Fruit fly (Drosophila melanogaster) whole organism, embryonic: ENCODE measurements around the gene mRpL4.

Experiments
- CG10209 ChIP-seq: fragments of 200-800 bp; sonication (Bioruptor generic); optimal IDR thresholded peaks from 3 replicates; lab custom pipeline; 2017; ENCODE audit warnings: missing biosample characterization, mild to moderate bottlenecking, missing genetic modification characterization, missing genetic modification reagents
- CG11560 ChIP-seq: fragments of 200-800 bp; sonication (Bioruptor generic); IDR thresholded peaks from 3 replicates; pipeline ENCODE4 v1.3.6; 2022; ENCODE audit warnings: missing biosample characterization, missing genetic modification characterization
- CG11695 ChIP-seq: fragments of 200-800 bp; sonication (Bioruptor generic); IDR thresholded peaks from 3 replicates; pipeline ENCODE4 v1.3.6; 2022; ENCODE audit warnings: missing biosample characterization, missing genetic modification characterization
- CG12219 ChIP-seq: fragments of 200-800 bp; sonication (Bioruptor generic); optimal IDR thresholded peaks from 3 replicates; lab custom pipeline; 2018; ENCODE audit warnings: missing biosample characterization, mild to moderate bottlenecking, missing genetic modification characterization
- CG16779 ChIP-seq: fragments of 200-800 bp; sonication (Bioruptor generic); IDR thresholded peaks from 2 replicates; pipeline ENCODE4 v1.3.6; 2022; ENCODE audit warnings: missing biosample characterization, missing genetic modification characterization
- CG18764 ChIP-seq: fragments of 200-800 bp; sonication (Bioruptor generic); optimal IDR thresholded peaks from 3 replicates; lab custom pipeline; 2016; ENCODE audit warnings: missing biosample characterization, missing genetic modification characterization
- CG32767 ChIP-seq: fragments of 200-800 bp; sonication (Bioruptor generic); IDR thresholded peaks from 2 replicates; pipeline ENCODE4 v1.3.6; 2022; ENCODE audit warnings: missing biosample characterization, missing genetic modification characterization
- CG3847 ChIP-seq: fragments of 200-800 bp; sonication (Bioruptor generic); IDR thresholded peaks from 2 replicates; pipeline ENCODE4 v1.3.6; 2022; ENCODE audit warnings: missing biosample characterization, missing genetic modification characterization
- CG4424 ChIP-seq: fragments of 200-800 bp; sonication (Bioruptor generic); optimal IDR thresholded peaks from 3 replicates; lab custom pipeline; 2016; ENCODE audit warnings: missing biosample characterization, missing genetic modification characterization
- CG5953 ChIP-seq: fragments of 200-800 bp; sonication (Bioruptor generic); IDR thresholded peaks from 2 replicates; pipeline ENCODE4 v1.3.6; 2022; ENCODE audit warnings: missing biosample characterization, missing genetic modification characterization
- CG7745 ChIP-seq: fragments of 200-800 bp; sonication (Bioruptor generic); optimal IDR thresholded peaks from 2 replicates; lab custom pipeline; 2018; ENCODE audit warnings: missing biosample characterization, mild to moderate bottlenecking, missing genetic modification characterization, moderate library complexity
- CG8089 ChIP-seq: fragments of 200-800 bp; sonication (Bioruptor generic); optimal IDR thresholded peaks from 3 replicates; lab custom pipeline; 2016; ENCODE audit warnings: missing biosample characterization, missing genetic modification characterization
- Deaf1 ChIP-seq: fragments of 200-800 bp; optimal IDR thresholded peaks from 3 replicates; lab custom pipeline; 2019; ENCODE audit warnings: missing biosample characterization, mild to moderate bottlenecking, missing genetic modification characterization, moderate library complexity
- Dip3 ChIP-seq: fragments of 200-800 bp; sonication (Bioruptor generic); optimal IDR thresholded peaks from 3 replicates; lab custom pipeline; 2016; ENCODE audit warnings: missing biosample characterization, missing genetic modification characterization
- Ets97D ChIP-seq: fragments of 200-800 bp; sonication (Bioruptor generic); optimal IDR thresholded peaks from 3 replicates; lab custom pipeline; 2016; ENCODE audit warnings: missing biosample characterization, missing genetic modification characterization
- Med ChIP-seq: fragments of 200-800 bp; sonication (Bioruptor generic); peaks from one replicate; lab custom pipeline; 2016; ENCODE audit warnings: missing biosample characterization, missing genetic modification characterization, mild to moderate bottlenecking, inconsistent platforms, moderate library complexity
- Optix ChIP-seq: fragments of 200-800 bp; sonication (Bioruptor generic); IDR thresholded peaks from 3 replicates; pipeline ENCODE4 v1.3.6; 2022; ENCODE audit warnings: missing biosample characterization, missing genetic modification characterization
- ase ChIP-seq: fragments of 200-800 bp; sonication (Bioruptor generic); IDR thresholded peaks from 3 replicates; pipeline ENCODE4 v1.3.6; 2022; ENCODE audit warnings: missing biosample characterization, missing genetic modification characterization
- crol ChIP-seq: fragments of 200-800 bp; sonication (Bioruptor generic); IDR thresholded peaks from 2 replicates; pipeline ENCODE4 v1.3.6; 2022; ENCODE audit warnings: missing biosample characterization, missing genetic modification characterization
- ham ChIP-seq: fragments of 200-800 bp; sonication (Bioruptor generic); IDR thresholded peaks from 2 replicates; pipeline ENCODE4 v1.3.6; 2022; ENCODE audit warnings: missing biosample characterization, missing genetic modification characterization
- hb ChIP-seq: fragments of 200-800 bp; sonication (Bioruptor generic); IDR thresholded peaks from 3 replicates; pipeline ENCODE4 v1.3.6; 2022; ENCODE audit warnings: missing biosample characterization, missing genetic modification characterization; ENCODE audit not compliant: partially characterized antibody
- insv ChIP-seq, 2 experiments: fragments of 200-800 bp; sonication (Bioruptor generic); optimal IDR thresholded peaks; 3 replicates each; lab custom pipeline; 2016 to 2018; ENCODE audit warnings: missing biosample characterization in 2 of 2, missing genetic modification characterization in 2 of 2
- jing ChIP-seq: fragments of 200-800 bp; sonication (Bioruptor generic); optimal IDR thresholded peaks from 2 replicates; lab custom pipeline; 2018; ENCODE audit warnings: missing biosample characterization, mild to moderate bottlenecking, missing genetic modification characterization
- pfk ChIP-seq: fragments of 200-800 bp; sonication (Bioruptor generic); optimal IDR thresholded peaks from 2 replicates; lab custom pipeline; 2018; ENCODE audit warnings: missing biosample characterization, mild to moderate bottlenecking, missing genetic modification characterization, moderate library complexity
- ssp ChIP-seq: fragments of 200-800 bp; sonication (Bioruptor generic); IDR thresholded peaks from 2 replicates; pipeline ENCODE4 v1.3.6; 2022; ENCODE audit warnings: missing biosample characterization, missing genetic modification characterization
- tgo ChIP-seq: fragments of 200-800 bp; sonication (Bioruptor generic); IDR thresholded peaks from 3 replicates; pipeline ENCODE4 v1.3.6; 2022; ENCODE audit warnings: missing biosample characterization, missing genetic modification characterization
- tll ChIP-seq, 2 experiments: fragments of 200-800 bp in 1 of 2; fragments of >200 bp in 1 of 2; sonication (Bioruptor generic) in 1 of 2; optimal IDR thresholded peaks; 2 replicates each; lab custom pipeline; 2017 to 2019; ENCODE audit warnings: missing biosample characterization in 2 of 2, missing genetic modification characterization in 2 of 2, mild to moderate bottlenecking in 1 of 2, moderate library complexity in 1 of 2
- zen2 ChIP-seq: fragments of 200-800 bp; sonication (Bioruptor generic); IDR thresholded peaks from 3 replicates; pipeline ENCODE4 v1.3.6; 2022; ENCODE audit warnings: missing biosample characterization, missing genetic modification characterization; ENCODE audit not compliant: partially characterized antibody
- zfh1 ChIP-seq: fragments of 200-800 bp; sonication (Bioruptor generic); IDR thresholded peaks from 3 replicates; pipeline ENCODE4 v1.3.6; 2022; ENCODE audit warnings: missing biosample characterization, missing genetic modification characterization

The mRpL4 gene

DNA sequence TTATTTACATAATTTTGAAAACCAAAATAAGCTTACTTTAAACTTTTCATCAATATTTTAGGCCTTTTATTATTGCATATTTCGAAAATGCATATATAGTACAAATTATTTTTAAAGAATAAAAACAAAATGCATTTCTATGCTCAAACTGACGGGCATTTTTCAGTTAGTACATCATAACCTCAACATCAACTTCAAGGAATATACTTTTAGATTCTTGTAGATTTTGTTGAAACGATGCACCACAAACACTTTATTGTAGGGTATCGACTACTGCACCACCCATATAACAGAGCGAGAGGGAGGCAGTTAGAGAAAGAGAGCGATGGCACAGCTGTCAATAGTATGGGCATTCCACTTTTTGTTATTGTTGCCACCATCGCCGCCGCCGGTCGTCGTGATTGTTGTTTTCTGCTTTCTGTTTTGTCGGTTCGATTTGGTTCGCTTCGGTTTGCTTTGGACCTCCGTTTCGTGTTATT is 49.1 kb downstream of the mRpL4 start (continued):
- peak; percentile 95 for TF ChIP-seq CG4424
- peak; percentile 86 for TF ChIP-seq CG18764 (GFP tag; lab: Kevin White, UChicago)
- peak; percentile 64; the same call in 1 of the 3 replicates for TF ChIP-seq Optix
- TF ChIP-seq CG12219 (GFP tag; lab: Kevin White, UChicago), result peak; percentile 91
- TF ChIP-seq tgo (GFP tag; lab: Robert Waterston, UW), result peak; percentile 82
- TF ChIP-seq Ets97D, result peak; percentile 68
- TF ChIP-seq ham (GFP tag; lab: Robert Waterston, UW), result no peak
- TF ChIP-seq insv (GFP tag; optimal IDR thresholded peaks at IDR 0.05; lab: Kevin White, UChicago), result peak in 1 of 2 experiments; percentile 53
- peak; percentile 72; the same call in 2 of the 3 replicates for TF ChIP-seq CG11695 (GFP tag; lab: Robert Waterston, UW)
- peak; percentile 93 for TF ChIP-seq CG10209 (GFP tag; lab: Kevin White, UChicago)
- peak; percentile 84 for TF ChIP-seq CG32767 (GFP tag; lab: Robert Waterston, UW)
- TF ChIP-seq CG8089 (GFP tag; lab: Kevin White, UChicago), result peak; percentile 81
- peak; percentile 90 for TF ChIP-seq jing (GFP tag; lab: Kevin White, UChicago)
- no peak for TF ChIP-seq CG7745 (tag; lab: Kevin White, UChicago)
- peak; percentile 71; the same call in 2 of the 3 replicates for TF ChIP-seq ase

dm6 chr2L:16278842-16279241 is 50.1 kb downstream of the mRpL4 start:
- 0 out of 2 replicates have a peak, but pooled peaks have one; percentile 6 for TF ChIP-seq CG5953 (GFP tag; lab: Robert Waterston, UW)
- peak; percentile 18 for TF ChIP-seq Deaf1 (tag; lab: Kevin White, UChicago)
- TF ChIP-seq CG3847 (GFP tag; lab: Robert Waterston, UW), result no peak
- TF ChIP-seq Dip3 (GFP tag; lab: Kevin White, UChicago), result no peak
- no peak for TF ChIP-seq zen2
- no peak for TF ChIP-seq zfh1 (GFP tag; lab: Robert Waterston, UW)
- TF ChIP-seq crol (GFP tag; lab: Robert Waterston, UW), result peak; percentile 71
- TF ChIP-seq tll (GFP tag; optimal IDR thresholded peaks at IDR 0.05; lab: Kevin White, UChicago), result no peak
- TF ChIP-seq CG16779, result 0 out of 2 replicates have a peak, but pooled peaks have one; percentile 18
- TF ChIP-seq CG11560 (tag; lab: Robert Waterston, UW), result no peak
- TF ChIP-seq Med (GFP tag; lab: Kevin White, UChicago), result peak; percentile 54
- no peak for TF ChIP-seq ssp (GFP tag; lab: Robert Waterston, UW)
- TF ChIP-seq hb (GFP tag; lab: Robert Waterston, UW), result peak; percentile 21; the same call in 1 of the 3 replicates
- TF ChIP-seq pfk, result peak; percentile 27
